Fruit fly (Drosophila melanogaster): Measurements from ENCODE around the gene CG14075.

Gene CG14075

dm6 chr3L:18997590-18998283 lies 13.0 kb downstream of the CG14075 start, which contains the start of gene CG18135 (continued):
- TF ChIP-seq CG14710 (tag; optimal IDR thresholded peaks at IDR 0.05) (no peak), pan (optimal IDR thresholded peaks at IDR 0.05) (no peak), pan (GFP tag; optimal IDR thresholded peaks at IDR 0.05 in 1 of 2, IDR thresholded peaks at IDR 0.05 in 1 of 2) (no peak), CG2129 (GFP tag; IDR thresholded peaks at IDR 0.05; ENCODE audit: partially characterized antibody) (no peak), row (GFP tag; IDR thresholded peaks at IDR 0.05) (no peak), CG17612 (GFP tag; IDR thresholded peaks at IDR 0.05) (no peak), CG34224 (GFP tag; IDR thresholded peaks at IDR 0.05; ENCODE audit: partially characterized antibody) (0 out of 3 replicates have a peak, but pooled peaks have one; percentile 26), ewg (GFP tag; optimal IDR thresholded peaks at IDR 0.05) (no peak), scrt (GFP tag; optimal IDR thresholded peaks at IDR 0.05) (no peak), CG11456 (GFP tag; IDR thresholded peaks at IDR 0.05) (no peak), CG9215 (GFP tag; IDR thresholded peaks at IDR 0.05) (no peak), salm (tag; optimal IDR thresholded peaks at IDR 0.05) (no peak), chinmo (GFP tag; IDR thresholded peaks at IDR 0.05; ENCODE audit: partially characterized antibody) (0 out of 4 replicates have a peak, but pooled peaks have one; percentile 61), jing (GFP tag; optimal IDR thresholded peaks at IDR 0.05) (no peak), CG6683 (GFP tag; optimal IDR thresholded peaks at IDR 0.05) (no peak), CG7928 (GFP tag; optimal IDR thresholded peaks at IDR 0.05) (no peak), sqz (GFP tag; optimal IDR thresholded peaks at IDR 0.05) (no peak), CG13775 (GFP tag; optimal IDR thresholded peaks at IDR 0.05) (no peak), CG11560 (tag; IDR thresholded peaks at IDR 0.05) (no peak), dmrt11E (tag; optimal IDR thresholded peaks at IDR 0.05) (no peak), gro (GFP tag; optimal IDR thresholded peaks at IDR 0.05) (no peak), CG4360 (GFP tag; IDR thresholded peaks at IDR 0.05) (no peak), cas (GFP tag; IDR thresholded peaks at IDR 0.05) (no peak), CG12744 (GFP tag; optimal IDR thresholded peaks at IDR 0.05) (no peak), CG10959 (GFP tag; IDR thresholded peaks at IDR 0.05) (no peak), sug (tag; optimal IDR thresholded peaks at IDR 0.05) (peak; percentile 55), Oli (tag; optimal IDR thresholded peaks at IDR 0.05) (no peak), Scr (GFP tag; IDR thresholded peaks at IDR 0.05; ENCODE audit: partially characterized antibody) (no peak), HLH54F (GFP tag; optimal IDR thresholded peaks at IDR 0.05) (no peak), NFAT (GFP tag; IDR thresholded peaks at IDR 0.05) (peak; percentile 35; the same call in 1 of the 2 replicates), gce (GFP tag; IDR thresholded peaks at IDR 0.05) (no peak), HmgZ (tag; optimal IDR thresholded peaks at IDR 0.05) (peak; percentile 10), gcm (GFP tag; optimal IDR thresholded peaks at IDR 0.05) (no peak), CoRest (tag; optimal IDR thresholded peaks at IDR 0.05) (no peak), D19B (GFP tag; optimal IDR thresholded peaks at IDR 0.05) (no peak), CG8924 (tag; optimal IDR thresholded peaks at IDR 0.05) (no peak), CG8290 (GFP tag; optimal IDR thresholded peaks at IDR 0.05) (no peak), CG8290 (tag; optimal IDR thresholded peaks at IDR 0.05) (peak in 1 of 2 experiments; percentile 38), usp (GFP tag; optimal IDR thresholded peaks at IDR 0.05) (no peak), seq (GFP tag; IDR thresholded peaks at IDR 0.05) (0 out of 2 replicates have a peak, but pooled peaks have one; percentile 20), nom (GFP tag; optimal IDR thresholded peaks at IDR 0.05) (no peak), zf30C (GFP tag; optimal IDR thresholded peaks at IDR 0.05) (no peak), ranshi (GFP tag; IDR thresholded peaks at IDR 0.05) (no peak), cg (GFP tag; optimal IDR thresholded peaks at IDR 0.05) (no peak), CG7963 (GFP tag; IDR thresholded peaks at IDR 0.05; ENCODE audit: partially characterized antibody) (no peak), vvl (GFP tag; IDR thresholded peaks at IDR 0.05) (no peak), Gsc (GFP tag; IDR thresholded peaks at IDR 0.05) (no peak), CG7357 (GFP tag; IDR thresholded peaks at IDR 0.05) (no peak), CG2199 (GFP tag; IDR thresholded peaks at IDR 0.05) (no peak), wek (GFP tag; optimal IDR thresholded peaks at IDR 0.05) (no peak)
